Worm (Caenorhabditis elegans): Measurements from ENCODE around the gene Y66D12A.11.

DNA sequence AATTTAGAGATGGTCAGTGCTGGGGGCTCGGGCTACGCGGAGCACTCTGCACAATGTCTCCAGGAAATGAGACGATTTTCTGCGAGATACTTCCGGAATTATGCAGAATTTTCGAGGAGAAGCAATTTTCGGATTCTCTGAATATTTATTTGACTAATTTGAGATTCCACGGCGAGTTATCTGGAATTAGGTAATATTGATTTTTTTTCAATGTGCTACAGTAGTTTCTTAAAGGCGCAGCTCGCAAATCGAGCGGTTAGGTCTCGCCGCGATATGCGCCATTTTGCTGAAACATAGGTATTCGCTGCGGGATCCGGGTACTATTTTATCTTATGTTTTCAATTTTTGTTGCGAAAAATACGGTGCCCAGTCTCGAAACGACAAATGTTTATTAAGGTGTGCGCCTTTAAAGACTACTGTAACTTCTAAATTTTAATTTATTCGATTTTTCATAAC lies 28.6 kb upstream of the Y66D12A.11 start, which contains the start of gene nrps-1:
- no peak for TF ChIP-seq ama-1 (optimal IDR thresholded peaks at IDR 0.05)
- TF ChIP-seq tbx-2 (tag; optimal IDR thresholded peaks at IDR 0.05): no peak
- no peak for TF ChIP-seq mep-1 (tag; optimal IDR thresholded peaks at IDR 0.05)
- TF ChIP-seq dsc-1 (tag; optimal IDR thresholded peaks at IDR 0.05): no peak
- no peak for TF ChIP-seq unc-86 (tag; optimal IDR thresholded peaks at IDR 0.05)
- no peak for TF ChIP-seq zag-1 (tag; optimal IDR thresholded peaks at IDR 0.05)
- TF ChIP-seq sox-4 (tag; optimal IDR thresholded peaks at IDR 0.05): no peak
- no peak for TF ChIP-seq swsn-7 (tag; optimal IDR thresholded peaks at IDR 0.05)
- TF ChIP-seq fkh-8 (tag; optimal IDR thresholded peaks at IDR 0.05): no peak
- TF ChIP-seq snpc-4 (tag; optimal IDR thresholded peaks at IDR 0.05): no peak
- TF ChIP-seq elt-3 (tag; optimal IDR thresholded peaks at IDR 0.05): no peak

All from whole organism, L1 larva.